Worm (Caenorhabditis elegans) whole organism, late embryonic: ENCODE measurements around the gene col-40.

Source experiments
- C08G9.2 ChIP-seq: sonication (generic microtip); optimal IDR thresholded peaks from 2 replicates; lab custom pipeline; 2016; ENCODE audit warnings: mild to moderate bottlenecking, missing genetic modification characterization, moderate library complexity, missing compliant biosample characterization
- F13H6.1 ChIP-seq: sonication (generic microtip); optimal IDR thresholded peaks from 2 replicates; lab custom pipeline; 2016; ENCODE audit warnings: missing genetic modification characterization, missing compliant biosample characterization
- K09A11.1 ChIP-seq: sonication (generic microtip); optimal IDR thresholded peaks from 2 replicates; lab custom pipeline; 2017; ENCODE audit warnings: antibody characterized with exemption, mild to moderate bottlenecking, missing genetic modification characterization, missing compliant biosample characterization; ENCODE audit not compliant: insufficient read depth
- ama-1 ChIP-seq: fragments of 150-350 bp; optimal IDR thresholded peaks from 2 replicates; lab custom pipeline; 2014
- ceh-19 ChIP-seq: fragments of 200-800 bp; sonication (Bioruptor generic); optimal IDR thresholded peaks from 2 replicates; lab custom pipeline; 2018; ENCODE audit warnings: mild to moderate bottlenecking, missing genetic modification characterization, missing compliant biosample characterization
- ceh-30 ChIP-seq: fragments of 150-350 bp; optimal IDR thresholded peaks from 2 replicates; lab custom pipeline; 2014; ENCODE audit warnings: missing biosample characterization, missing genetic modification characterization
- dve-1 ChIP-seq: sonication (generic microtip); optimal IDR thresholded peaks from 2 replicates; lab custom pipeline; 2017; ENCODE audit warnings: antibody characterized with exemption, mild to moderate bottlenecking, missing genetic modification characterization, missing compliant biosample characterization
- gmeb-2 ChIP-seq: sonication (generic microtip); optimal IDR thresholded peaks from 2 replicates; lab custom pipeline; 2016; ENCODE audit warnings: missing genetic modification characterization, inconsistent platforms, missing compliant biosample characterization
- hlh-15 ChIP-seq: sonication (generic microtip); optimal IDR thresholded peaks from 2 replicates; lab custom pipeline; 2016; ENCODE audit warnings: missing genetic modification characterization, missing compliant biosample characterization
- lin-11 ChIP-seq: fragments of 200-800 bp; sonication (Bioruptor generic); optimal IDR thresholded peaks from 2 replicates; lab custom pipeline; 2018; ENCODE audit warnings: mild to moderate bottlenecking, missing genetic modification characterization, missing compliant biosample characterization
- nhr-11 ChIP-seq: fragments of 150-350 bp; optimal IDR thresholded peaks from 2 replicates; lab custom pipeline; 2014; ENCODE audit warnings: missing biosample characterization, missing genetic modification characterization
- pha-4 ChIP-seq: fragments of 150-350 bp; optimal IDR thresholded peaks from 2 replicates; lab custom pipeline; 2018; ENCODE audit warnings: missing biosample characterization, missing genetic modification reagents, missing genetic modification characterization
- unc-55 ChIP-seq: sonication (generic microtip); optimal IDR thresholded peaks from 2 replicates; lab custom pipeline; 2017; ENCODE audit warnings: missing biosample characterization, missing genetic modification reagents, missing genetic modification characterization
- unc-86 ChIP-seq: sonication (generic microtip); optimal IDR thresholded peaks from 2 replicates; lab custom pipeline; 2016; ENCODE audit warnings: missing genetic modification characterization, missing compliant biosample characterization

DNA sequence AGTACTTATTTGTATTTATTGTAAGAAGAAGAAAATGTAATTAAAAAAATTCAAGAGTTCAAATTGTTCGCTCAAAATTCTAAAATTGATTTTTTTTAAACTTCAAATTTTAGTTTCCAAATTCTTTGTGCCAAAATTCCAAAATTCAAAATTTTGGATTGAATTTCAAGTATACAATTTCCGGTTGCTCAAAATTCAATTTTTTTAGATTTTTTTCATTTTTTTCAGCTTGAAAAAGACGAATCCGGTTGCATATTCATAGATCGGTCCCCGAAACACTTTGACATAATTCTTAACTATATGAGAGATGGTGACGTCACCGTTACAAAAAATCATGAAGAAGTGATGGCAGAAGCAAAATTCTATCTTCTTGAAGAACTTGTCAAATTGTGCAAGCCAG lies 34.7 kb downstream of the col-40 start, which contains the start of gene K02E7.4:
- TF ChIP-seq pha-4 (tag; lab: Kevin White, UChicago) (no peak), ceh-19 (GFP tag; lab: Kevin White, UChicago) (no peak), hlh-15 (tag; lab: Kevin White, UChicago) (no peak), C08G9.2 (tag; lab: Kevin White, UChicago) (no peak), K09A11.1 (tag; lab: Kevin White, UChicago) (no peak), dve-1 (no peak), ama-1 (no peak), F13H6.1 (no peak), unc-86 (tag; lab: Kevin White, UChicago) (no peak), gmeb-2 (tag; lab: Kevin White, UChicago) (no peak), nhr-11 (tag; lab: Kevin White, UChicago) (no peak), lin-11 (tag; lab: Kevin White, UChicago) (no peak), ceh-30 (no peak), unc-55 (GFP tag; lab: Kevin White, UChicago) (no peak)
